Fruit fly (Drosophila melanogaster) whole organism, larva: ENCODE measurements around the gene CG14247.

Experiments used
- noc ChIP-seq: fragments of 200-800 bp; sonication (Bioruptor generic); optimal IDR thresholded peaks from 3 replicates; lab custom pipeline; 2019; ENCODE audit warnings: missing biosample characterization, mild to moderate bottlenecking, missing genetic modification characterization, moderate library complexity

Gene CG14247

DNA sequence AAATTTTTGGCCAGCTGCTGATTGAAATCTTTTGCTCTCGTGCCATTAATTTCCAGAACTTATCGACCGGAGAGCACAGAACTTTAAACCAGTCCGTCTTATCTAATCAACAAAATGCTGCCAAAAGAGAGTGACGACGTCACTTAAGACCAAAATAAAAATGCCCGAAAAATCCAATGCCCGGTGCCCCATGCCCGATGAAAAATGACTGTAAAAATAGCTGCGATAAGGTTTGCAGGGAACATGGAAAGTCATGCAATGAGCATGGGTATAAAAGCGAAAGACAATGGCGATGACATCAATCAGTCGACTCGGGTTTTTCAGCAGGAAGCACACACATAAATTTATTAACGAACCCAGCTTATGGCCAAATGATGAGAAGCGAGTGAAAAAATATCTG lies at the start of gene CG14247:
TSS of gene CG14247 (plus strand) at position 301 of the 400 bp plus-strand sequence.
- TF ChIP-seq noc (tag; lab: Kevin White, UChicago) = no peak

DNA sequence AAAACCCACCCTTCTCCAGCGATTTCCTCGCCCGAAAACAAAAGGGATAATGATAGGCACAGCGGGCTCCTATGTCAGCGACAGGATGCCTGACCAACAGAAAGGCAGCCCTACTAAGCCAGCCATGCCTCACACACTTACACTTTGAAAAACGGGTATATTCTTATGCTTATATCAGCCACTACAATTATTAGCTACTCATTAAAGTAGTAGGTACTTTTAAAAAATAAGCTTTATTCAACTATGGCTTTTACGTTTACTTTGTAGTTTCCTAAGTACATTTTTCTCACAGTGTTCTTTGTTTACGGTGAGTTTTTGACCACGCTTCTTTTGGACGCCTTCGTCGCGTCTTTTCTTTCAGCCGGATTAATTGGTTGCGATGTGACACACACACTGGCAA lies 47.2 kb upstream of the CG14247 start:
- TF ChIP-seq noc (tag; lab: Kevin White, UChicago) = no peak

DNA sequence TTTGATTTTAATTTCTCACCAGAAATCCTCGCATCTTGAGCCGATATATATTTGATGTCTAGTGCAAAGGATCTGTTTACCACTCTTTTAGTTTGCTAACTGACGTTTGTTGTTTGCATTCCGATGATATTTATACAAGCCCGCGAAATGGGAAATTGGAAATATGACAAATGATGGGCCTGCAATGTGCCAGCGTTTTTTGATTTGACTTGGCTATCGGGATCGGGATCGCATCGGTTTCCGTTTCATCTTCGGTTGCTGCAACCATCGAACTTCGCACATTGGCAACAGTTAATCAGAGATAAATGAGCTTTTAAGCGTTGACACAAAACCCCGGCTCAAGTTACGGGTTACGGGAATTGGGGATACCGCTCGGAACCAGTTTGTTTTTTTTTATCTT lies 43.9 kb upstream of the CG14247 start, which contains the start of gene TwdlQ:
TSS of gene TwdlQ (minus strand) at position 101 of the 400 bp plus-strand sequence.
- TF ChIP-seq noc (tag; lab: Kevin White, UChicago) = no peak

DNA sequence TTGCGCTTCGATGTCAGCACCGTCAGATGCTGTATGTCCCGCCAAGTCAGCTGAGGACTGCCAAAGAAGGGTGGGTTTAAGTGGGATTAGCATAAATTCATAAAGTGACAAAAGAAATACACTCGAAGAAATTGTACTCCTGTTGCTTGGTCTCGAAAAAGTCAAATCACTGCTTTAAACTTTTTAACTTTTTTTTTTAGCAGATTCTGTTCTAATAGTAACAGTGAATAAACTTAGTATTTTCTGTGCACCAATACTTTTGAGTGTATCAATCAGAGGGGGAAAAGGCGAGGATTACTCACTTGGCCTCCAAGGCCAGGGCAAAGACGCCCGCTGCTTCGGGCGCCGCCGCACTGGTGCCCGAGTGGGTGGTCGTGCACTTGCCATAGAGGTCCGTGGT lies 37.3 kb upstream of the CG14247 start:
- no peak for TF ChIP-seq noc (tag; lab: Kevin White, UChicago)

DNA sequence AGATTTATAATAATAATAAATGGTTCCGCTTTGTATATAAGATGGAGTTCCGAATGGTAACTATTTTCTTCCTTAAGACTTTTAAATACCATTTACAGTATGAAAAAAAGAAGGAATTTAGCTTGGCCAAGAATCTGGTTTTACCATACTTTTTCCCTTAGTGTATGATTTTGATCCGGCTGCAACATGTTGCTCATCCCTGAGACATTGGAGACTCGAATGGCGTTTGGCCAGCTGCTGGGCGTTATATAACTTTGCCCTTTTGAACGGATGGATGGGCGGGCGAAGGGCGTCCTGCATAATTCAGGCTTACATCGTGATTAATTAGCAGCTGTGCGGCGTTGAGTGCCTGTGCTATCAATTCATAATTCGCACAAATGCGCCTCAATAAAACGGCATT lies 33.1 kb upstream of the CG14247 start:
- TF ChIP-seq noc (tag; lab: Kevin White, UChicago) = no peak

DNA sequence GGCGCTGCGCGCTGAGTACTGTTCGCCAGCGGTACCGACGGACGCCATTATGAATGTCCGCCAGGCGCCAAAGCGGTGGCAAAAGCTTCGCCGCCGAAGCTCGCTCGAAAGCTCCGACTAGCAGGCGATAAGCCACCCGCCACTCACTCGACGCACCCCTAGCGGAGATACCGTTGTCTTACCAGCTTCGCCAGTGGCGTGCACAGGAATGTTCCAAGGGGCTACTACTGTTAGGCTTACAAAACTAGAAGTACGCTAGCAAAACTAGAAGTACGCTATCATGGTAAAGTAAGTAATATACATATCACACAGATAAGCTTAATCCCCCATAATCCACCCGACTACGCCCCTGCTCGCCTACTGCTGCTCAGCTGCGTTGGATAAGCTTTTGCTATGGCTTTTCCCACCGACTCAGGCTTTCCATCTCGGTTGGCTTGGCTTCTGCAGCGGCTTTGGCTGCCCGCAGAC lies 23.3 kb upstream of the CG14247 start, which contains the start of gene amon:
TSS of gene amon (minus strand) at position 51 of the 468 bp plus-strand sequence.
- peak; percentile 89 for TF ChIP-seq noc (tag; lab: Kevin White, UChicago)

DNA sequence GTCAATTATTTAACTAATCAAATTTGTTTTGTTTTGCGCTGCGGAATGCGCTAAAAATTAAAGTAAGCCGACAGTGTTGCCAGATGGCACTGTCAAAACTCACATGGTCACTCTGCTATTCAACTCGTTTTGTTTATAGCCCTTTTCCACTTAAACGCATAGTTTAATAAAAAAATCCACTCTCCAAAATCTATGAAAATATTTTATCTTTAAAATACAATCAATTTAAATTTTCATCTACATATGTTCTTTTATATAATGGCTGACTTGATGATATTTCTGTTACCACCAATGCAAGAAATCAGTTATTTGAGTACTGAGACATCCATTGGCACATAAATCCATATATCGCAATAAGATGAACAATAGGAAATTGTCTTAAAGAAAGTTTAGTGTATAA lies 20.1 kb upstream of the CG14247 start, which contains the start of gene CG6425:
TSS of gene CG6425 (minus strand) at position 95 of the 400 bp plus-strand sequence.
- no peak for TF ChIP-seq noc (tag; lab: Kevin White, UChicago)

DNA sequence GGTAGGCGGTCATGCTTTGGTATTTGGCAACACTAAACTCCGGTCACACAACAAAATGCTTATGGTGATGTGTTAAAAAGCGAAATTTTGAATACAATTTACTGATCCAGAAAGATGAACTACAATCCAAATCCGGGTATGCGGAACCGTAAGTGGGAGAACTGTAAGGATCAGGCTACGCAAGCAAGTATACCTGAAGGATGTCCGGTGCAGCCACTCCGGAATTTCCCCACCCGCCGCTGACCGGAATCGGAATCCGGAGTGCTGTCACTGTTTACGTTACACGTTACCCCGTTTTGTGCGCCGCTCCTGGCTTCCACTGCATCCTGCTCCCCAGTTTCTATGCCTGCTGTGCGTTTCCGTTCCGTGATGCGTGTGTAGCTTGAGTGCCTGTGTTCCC lies 19.5 kb upstream of the CG14247 start, which contains the start of gene Yif1:
TSS of gene Yif1 (plus strand) at position 8 of the 400 bp plus-strand sequence.
- TF ChIP-seq noc (tag; lab: Kevin White, UChicago) = no peak

DNA sequence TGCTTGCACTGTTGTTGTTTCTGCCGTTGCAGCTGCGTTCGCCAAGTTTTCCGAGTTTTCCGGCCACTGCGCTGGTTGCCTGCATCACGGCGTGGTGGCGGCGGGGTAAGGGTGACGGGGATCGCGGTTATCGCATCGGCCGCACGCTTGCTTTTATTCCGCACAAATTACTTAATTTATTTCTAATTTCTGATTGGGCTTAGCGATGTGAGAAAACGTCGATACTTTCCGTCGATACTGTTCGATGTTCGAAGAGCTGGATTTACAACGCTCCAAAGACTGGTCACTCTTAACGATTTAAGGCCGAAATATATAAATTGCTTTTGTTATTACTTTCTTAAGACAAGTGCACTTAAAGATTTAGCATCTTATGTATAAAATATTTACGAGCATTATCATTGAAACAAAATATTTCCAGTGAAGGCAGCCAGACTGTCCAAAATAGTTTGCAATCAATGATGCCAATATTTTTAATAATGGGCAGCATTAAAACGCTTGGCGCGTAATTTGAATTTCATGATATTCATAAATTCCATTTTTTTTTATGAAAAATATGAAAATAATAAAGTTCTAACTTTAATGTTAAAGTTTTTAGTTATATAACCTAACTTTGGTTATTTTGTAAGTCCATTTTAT lies 12.3 kb upstream of the CG14247 start, which contains the start of gene CG6420:
TSS of gene CG6420 (minus strand) at position 240 of the 636 bp plus-strand sequence.
- no peak for TF ChIP-seq noc (tag; lab: Kevin White, UChicago)

DNA sequence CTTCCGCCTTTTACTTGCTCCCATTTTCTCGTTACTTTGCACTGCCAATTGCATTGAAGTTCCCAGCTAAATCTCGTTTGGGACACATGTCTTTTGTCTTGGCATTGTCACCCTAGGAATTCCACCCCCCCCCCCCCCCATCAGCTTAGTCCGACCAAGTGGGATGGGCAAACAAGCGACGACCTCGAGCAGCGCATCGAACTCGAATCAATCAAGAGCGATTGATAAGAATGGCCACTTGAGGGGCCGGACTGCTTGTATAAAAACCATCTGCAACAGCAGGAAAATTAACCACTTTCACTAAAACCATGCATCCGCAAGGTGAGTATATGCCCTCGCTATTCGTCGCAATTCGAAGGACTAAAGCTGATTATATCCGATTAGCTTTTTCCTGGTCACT lies 11.6 kb upstream of the CG14247 start, which contains the start of gene CG14244:
TSS of gene CG14244 (plus strand) at position 301 of the 400 bp plus-strand sequence.
- no peak for TF ChIP-seq noc (tag; lab: Kevin White, UChicago)

DNA sequence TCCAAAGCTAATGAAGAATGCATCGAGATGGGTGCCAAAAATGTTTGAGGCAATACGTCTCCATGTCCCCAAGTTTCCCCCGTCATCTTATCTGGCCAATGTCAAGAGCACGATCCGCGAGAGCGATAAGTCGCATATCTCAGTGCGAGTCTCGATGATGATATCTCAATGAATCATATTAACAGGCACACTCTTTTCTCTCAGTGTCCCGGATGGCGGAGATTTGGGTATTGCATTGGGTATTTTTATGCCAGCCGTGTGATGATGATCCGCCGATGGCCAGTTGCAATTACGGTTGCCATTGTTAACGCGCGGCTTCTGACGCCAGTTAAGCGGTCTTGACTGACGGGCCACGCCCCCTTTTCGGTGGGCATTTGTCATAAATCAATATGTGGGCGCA lies 10.4 kb upstream of the CG14247 start, which contains the start of gene CG14246:
TSS of gene CG14246 (plus strand) at position 301 of the 400 bp plus-strand sequence.
- TF ChIP-seq noc (tag; lab: Kevin White, UChicago) = no peak

DNA sequence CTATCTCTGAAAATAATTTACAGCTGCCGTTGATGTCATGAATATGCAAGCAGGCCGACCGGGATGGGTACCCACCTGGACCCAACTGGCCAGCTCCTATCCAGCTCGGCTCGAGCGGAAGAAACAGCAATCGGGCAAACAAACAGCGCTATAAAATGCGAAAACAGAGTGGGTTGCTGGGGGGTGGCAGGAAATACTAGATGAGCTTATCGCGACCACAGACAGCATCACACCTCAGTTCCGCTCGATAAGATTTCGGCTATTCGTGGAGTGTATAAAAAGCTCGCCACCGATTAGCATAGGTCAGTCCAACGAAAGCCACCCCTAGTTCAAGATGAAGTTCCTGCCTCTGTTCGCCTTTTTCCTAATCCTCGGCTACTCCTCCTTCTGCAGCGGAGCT lies 9.0 kb upstream of the CG14247 start, which contains the start of gene CG14245:
TSS of gene CG14245 (plus strand) at position 301 of the 400 bp plus-strand sequence.
- no peak for TF ChIP-seq noc (tag; lab: Kevin White, UChicago)

DNA sequence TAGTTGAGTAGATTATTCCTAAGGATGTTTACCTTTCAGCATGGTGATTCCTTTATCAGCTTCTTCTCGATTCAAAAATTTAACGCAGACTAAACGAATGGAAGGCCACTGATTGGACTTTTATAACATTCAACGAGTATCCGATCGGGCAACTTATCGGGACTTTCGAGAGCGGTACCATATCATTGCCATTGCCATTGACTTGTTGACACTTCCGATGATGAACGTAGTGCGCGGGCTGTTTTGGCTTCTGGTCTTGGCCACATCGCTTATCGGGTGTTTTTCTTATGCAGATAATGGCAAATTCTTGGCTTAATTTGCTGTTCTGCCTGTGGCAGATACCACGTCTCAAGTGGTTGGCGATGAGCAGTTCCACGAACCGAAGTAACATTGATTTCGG lies 1.2 kb upstream of the CG14247 start, which contains the start of gene CG6403:
TSS of gene CG6403 (minus strand) at position 101 of the 400 bp plus-strand sequence.
- no peak for TF ChIP-seq noc (tag; lab: Kevin White, UChicago)

DNA sequence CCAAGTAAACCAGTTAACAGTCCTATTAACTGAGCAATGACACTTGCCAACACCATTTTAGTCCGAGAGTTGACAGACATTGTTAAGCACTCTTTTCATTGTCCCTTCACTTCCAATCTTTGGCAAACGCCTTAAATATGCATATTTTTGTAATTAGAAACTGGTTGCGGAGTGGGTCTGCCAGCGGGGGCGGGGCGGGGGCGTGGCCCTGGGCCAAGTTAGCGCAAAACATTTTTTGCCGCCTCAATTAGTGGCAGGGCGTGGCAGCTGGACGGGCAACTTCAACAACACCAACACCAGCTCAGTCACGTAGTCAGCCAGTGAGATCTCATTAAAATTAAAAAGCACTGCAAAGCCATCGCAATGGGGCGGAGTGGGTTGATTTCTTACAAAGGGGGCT lies 24.3 kb downstream of the CG14247 start:
- TF ChIP-seq noc (tag; lab: Kevin White, UChicago) = no peak

DNA sequence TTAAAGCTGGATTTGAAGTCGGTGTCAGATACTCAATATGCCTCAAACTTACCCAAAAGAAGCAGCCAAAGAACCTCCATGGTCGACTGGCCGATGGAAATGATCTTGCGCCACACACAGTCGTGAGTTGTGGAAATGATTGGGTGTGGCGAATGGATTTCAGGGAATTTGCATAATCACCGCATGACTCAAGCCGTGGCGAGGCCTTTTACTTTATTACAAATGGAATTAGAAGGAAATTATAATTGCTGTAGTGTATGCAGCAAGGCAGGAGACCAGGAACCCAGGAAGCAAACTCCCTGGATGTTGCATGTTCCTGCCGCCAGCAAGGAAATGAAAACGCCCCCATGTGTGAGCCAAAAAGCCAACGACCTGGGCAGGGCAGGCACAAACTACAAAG lies 46.7 kb downstream of the CG14247 start, which contains the start of gene CG42789:
TSS of gene CG42789 (minus strand) at position 101 of the 400 bp plus-strand sequence.
- TF ChIP-seq noc (tag; lab: Kevin White, UChicago) = no peak
